Fruit fly (Drosophila melanogaster) whole organism: ENCODE data around the gene Mec2.

Source experiments
- CG8478 ChIP-seq: fragments of >200 bp; optimal IDR thresholded peaks from 2 replicates; lab custom pipeline; 2018; ENCODE audit warnings: inconsistent platforms
- Dll ChIP-seq: fragments of >200 bp; optimal IDR thresholded peaks from 2 replicates; lab custom pipeline; 2017
- EcR ChIP-seq, 2 experiments: fragments of >200 bp; optimal IDR thresholded peaks; 2 replicates each; lab custom pipeline; 2017; ENCODE audit warnings: missing biosample characterization in 2 of 2, missing genetic modification characterization in 2 of 2, missing genetic modification reagents in 2 of 2
- pan ChIP-seq: fragments of >200 bp; optimal IDR thresholded peaks from 2 replicates; lab custom pipeline; 2017
- psq ChIP-seq: fragments of >200 bp; optimal IDR thresholded peaks from 2 replicates; lab custom pipeline; 2017

- no peak for TF ChIP-seq psq (lab: Kevin White, UChicago)
- TF ChIP-seq pan (lab: Kevin White, UChicago) = no peak
- no peak for TF ChIP-seq EcR (GFP tag; optimal IDR thresholded peaks at IDR 0.05; lab: Kevin White, UChicago)
- no peak for TF ChIP-seq Dll (lab: Kevin White, UChicago)
- TF ChIP-seq CG8478 = no peak
These were observed 3.2 kb downstream of the Mec2 start for dm6 chrX:19191050-19191449.
